Worm (Caenorhabditis elegans): ENCODE measurements around the gene srlf-32.
A peak's percentile ranks its signal among the peaks of the same experiment; 100 is the strongest.

Gene srlf-32

ce11 chrIV:11961485-11962255, 35.8 kb downstream of the srlf-32 start, which contains the start of gene ZK829.7 (continued):
- TF ChIP-seq tbp1 (GFP tag; optimal IDR thresholded peaks at IDR 0.05) = peak; percentile 39
- TF ChIP-seq efl-1 (GFP tag; optimal IDR thresholded peaks at IDR 0.05) = peak; percentile 82
- no peak for TF ChIP-seq hrde-1 (tag; optimal IDR thresholded peaks at IDR 0.05; ENCODE audit: borderline replicate concordance)
- no peak for TF ChIP-seq mes-4 (tag; optimal IDR thresholded peaks at IDR 0.05)
- TF ChIP-seq Y53G8AR.9 (GFP tag; conservative IDR thresholded peaks at IDR 0.05) = 0 out of 2 replicates have a peak, but pooled peaks have one; percentile 21
- peak; percentile 45 for TF ChIP-seq xnd-1 (tag; optimal IDR thresholded peaks at IDR 0.05)
- TF ChIP-seq fkh-3 (tag; optimal IDR thresholded peaks at IDR 0.05) = no peak
- peak; percentile 38 for TF ChIP-seq madf-8 (GFP tag; conservative IDR thresholded peaks at IDR 0.05)
- TF ChIP-seq cebp-2 (GFP tag; IDR thresholded peaks at IDR 0.05) = no peak
- TF ChIP-seq snpc-1.3 (tag; optimal IDR thresholded peaks at IDR 0.05; ENCODE audit: insufficient read depth) = peak; percentile 53
- TF ChIP-seq attf-6 (GFP tag; IDR thresholded peaks at IDR 0.05) = 0 out of 2 replicates have a peak, but pooled peaks have one; percentile 42
- TF ChIP-seq nhr-80 (tag; optimal IDR thresholded peaks at IDR 0.05) = peak; percentile 5
- TF ChIP-seq madf-10 (tag; optimal IDR thresholded peaks at IDR 0.05) = no peak
- no peak for TF ChIP-seq egl-44 (GFP tag; IDR thresholded peaks at IDR 0.05)
- no peak for TF ChIP-seq nfyb-1 (GFP tag; IDR thresholded peaks at IDR 0.05)
- no peak for TF ChIP-seq B0019.2 (GFP tag; conservative IDR thresholded peaks at IDR 0.05)
- peak; percentile 55 for TF ChIP-seq ceh-27 (GFP tag; optimal IDR thresholded peaks at IDR 0.05)
- no peak for TF ChIP-seq snpc-4 (GFP tag; optimal IDR thresholded peaks at IDR 0.05)
- peak; percentile 24 to 58 (median 40) for TF ChIP-seq snpc-4 (tag; optimal IDR thresholded peaks at IDR 0.05)
- no peak for TF ChIP-seq F39B2.1 (GFP tag; IDR thresholded peaks at IDR 0.05)
- TF ChIP-seq mxl-1 (tag; optimal IDR thresholded peaks at IDR 0.05) = no peak
- no peak for TF ChIP-seq aptf-2 (GFP tag; conservative IDR thresholded peaks at IDR 0.05)
- TF ChIP-seq Y67H2A.10 (GFP tag; conservative IDR thresholded peaks at IDR 0.05) = no peak
- TF ChIP-seq zfh-2 (GFP tag; conservative IDR thresholded peaks at IDR 0.05) = no peak
- TF ChIP-seq B0336.3 (GFP tag; IDR thresholded peaks at IDR 0.05) = peak; percentile 50; the same call in 1 of the 2 replicates
- TF ChIP-seq F37B4.10 (GFP tag; IDR thresholded peaks at IDR 0.05) = no peak
- no peak for TF ChIP-seq F22D6.2 (tag; optimal IDR thresholded peaks at IDR 0.05)
- TF ChIP-seq lin-35 (GFP tag; optimal IDR thresholded peaks at IDR 0.05) = peak; percentile 47 to 87 (median 50)
- TF ChIP-seq hmg-1.2 (GFP tag; IDR thresholded peaks at IDR 0.05) = peak; percentile 20; the same call in 1 of the 2 replicates
- 0 out of 2 replicates have a peak, but pooled peaks have one; percentile 39 for TF ChIP-seq cebp-1 (GFP tag; IDR thresholded peaks at IDR 0.05)
- peak; percentile 85 for TF ChIP-seq cebp-1 (tag; optimal IDR thresholded peaks at IDR 0.05)
- TF ChIP-seq F10E7.11 (tag; optimal IDR thresholded peaks at IDR 0.05) = no peak
- peak; percentile 63; the same call in 1 of the 2 replicates for TF ChIP-seq pbrm-1 (GFP tag; IDR thresholded peaks at IDR 0.05)
- TF ChIP-seq C06A6.2 (GFP tag; conservative IDR thresholded peaks at IDR 0.05) = peak; percentile 31; the same call in 1 of the 2 replicates
- TF ChIP-seq atf-7 (tag; optimal IDR thresholded peaks at IDR 0.05) = no peak
- no peak for TF ChIP-seq ccch-3 (GFP tag; optimal IDR thresholded peaks at IDR 0.05)
- no peak for TF ChIP-seq nfya-1 (tag; optimal IDR thresholded peaks at IDR 0.05; ENCODE audit: borderline replicate concordance, insufficient read depth)
- TF ChIP-seq F33H1.4 (GFP tag; IDR thresholded peaks at IDR 0.05) = peak; percentile 67
- no peak for TF ChIP-seq zim-3 (tag; optimal IDR thresholded peaks at IDR 0.05)
- no peak for TF ChIP-seq rec-8 (tag; optimal IDR thresholded peaks at IDR 0.05)
- no peak for TF ChIP-seq ztf-25 (GFP tag; IDR thresholded peaks at IDR 0.05)
- no peak for TF ChIP-seq lin-26 (GFP tag; IDR thresholded peaks at IDR 0.05)
- no peak for TF ChIP-seq nhr-179 (tag; optimal IDR thresholded peaks at IDR 0.05)
- 0 out of 2 replicates have a peak, but pooled peaks have one; percentile 38 for TF ChIP-seq lir-1 (GFP tag; conservative IDR thresholded peaks at IDR 0.05)
- no peak for TF ChIP-seq Y53F4B.3 (GFP tag; IDR thresholded peaks at IDR 0.05)
- no peak for TF ChIP-seq F57C9.4 (tag; optimal IDR thresholded peaks at IDR 0.05)
- no peak for TF ChIP-seq hsf-1 (GFP tag; IDR thresholded peaks at IDR 0.05)

Measured in whole organism, young adult.